Fruit fly (Drosophila melanogaster) whole organism, prepupa: ENCODE results near the gene sbm.

Source experiments
- CG16779 ChIP-seq: fragments of 200-800 bp; sonication (Bioruptor generic); optimal IDR thresholded peaks from 3 replicates; lab custom pipeline; 2017; ENCODE audit warnings: missing biosample characterization, mild to moderate bottlenecking, missing genetic modification characterization
- CG34406 ChIP-seq: fragments of 200-800 bp; sonication (Bioruptor generic); optimal IDR thresholded peaks from 3 replicates; lab custom pipeline; 2016; ENCODE audit warnings: missing biosample characterization, missing genetic modification characterization
- CG6854 ChIP-seq: fragments of 200-800 bp; sonication (Bioruptor generic); optimal IDR thresholded peaks from 2 replicates; lab custom pipeline; 2017; ENCODE audit warnings: missing biosample characterization, mild to moderate bottlenecking, missing genetic modification characterization
- Ets96B ChIP-seq: fragments of 200-800 bp; optimal IDR thresholded peaks from 2 replicates; lab custom pipeline; 2019; ENCODE audit warnings: missing biosample characterization, mild to moderate bottlenecking, missing genetic modification characterization, moderate library complexity
- fkh ChIP-seq: fragments of 200-800 bp; sonication (Bioruptor generic); optimal IDR thresholded peaks from 3 replicates; lab custom pipeline; 2017; ENCODE audit warnings: missing biosample characterization, mild to moderate bottlenecking, missing genetic modification characterization, moderate library complexity

DNA sequence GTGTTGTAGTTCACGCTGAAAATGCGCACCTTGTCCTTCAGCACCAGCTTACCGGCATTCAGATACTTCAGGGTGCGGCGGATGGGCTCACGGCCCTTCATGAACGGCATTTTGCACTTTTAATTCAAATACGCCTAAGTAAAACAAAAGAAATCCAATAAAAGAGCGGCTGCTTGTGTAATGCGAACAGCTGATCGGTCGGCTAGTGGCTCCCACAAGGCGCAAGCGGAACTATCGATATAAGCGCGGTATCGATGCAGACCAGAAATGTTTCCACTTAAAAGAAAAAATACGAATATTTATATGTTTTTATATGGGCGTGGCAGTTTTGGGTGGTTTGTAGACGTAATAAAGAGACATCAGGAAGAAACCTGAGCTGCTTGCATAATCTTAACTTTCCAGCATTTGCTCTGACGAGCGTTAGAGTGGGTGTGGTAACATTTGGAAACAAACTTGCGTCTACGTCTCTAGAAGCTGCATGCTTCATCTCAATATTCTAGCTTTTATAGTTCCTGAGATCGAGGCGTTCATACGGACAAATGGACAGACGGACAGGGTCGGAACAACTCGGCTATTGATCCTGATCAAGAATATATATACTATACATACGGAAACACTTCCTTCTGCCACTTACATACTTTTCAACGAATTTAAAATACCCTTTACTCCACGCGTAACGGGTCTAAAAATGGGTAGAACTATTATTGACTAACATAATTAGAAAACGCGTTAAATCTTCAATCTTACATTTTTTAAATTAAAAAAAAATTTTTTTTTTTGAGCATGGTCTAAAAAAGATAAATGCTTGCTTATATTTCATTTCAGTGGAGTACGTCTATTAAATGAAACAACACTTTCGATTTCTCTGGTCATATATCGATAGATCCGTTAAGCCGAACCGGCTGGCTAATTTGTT is 19.3 kb downstream of the sbm start, which contains the start of the genes mRpS25 and nmdyn-D6:
- no peak for TF ChIP-seq CG6854 (GFP tag; lab: Kevin White, UChicago)
- TF ChIP-seq Ets96B: peak; percentile 23
- TF ChIP-seq CG34406 (GFP tag; lab: Kevin White, UChicago): peak; percentile 22
- no peak for TF ChIP-seq fkh
- no peak for TF ChIP-seq CG16779 (tag; lab: Kevin White, UChicago)
